Worm (Caenorhabditis elegans): Measurements from ENCODE around the gene daf-9.

daf-9 gene

DNA sequence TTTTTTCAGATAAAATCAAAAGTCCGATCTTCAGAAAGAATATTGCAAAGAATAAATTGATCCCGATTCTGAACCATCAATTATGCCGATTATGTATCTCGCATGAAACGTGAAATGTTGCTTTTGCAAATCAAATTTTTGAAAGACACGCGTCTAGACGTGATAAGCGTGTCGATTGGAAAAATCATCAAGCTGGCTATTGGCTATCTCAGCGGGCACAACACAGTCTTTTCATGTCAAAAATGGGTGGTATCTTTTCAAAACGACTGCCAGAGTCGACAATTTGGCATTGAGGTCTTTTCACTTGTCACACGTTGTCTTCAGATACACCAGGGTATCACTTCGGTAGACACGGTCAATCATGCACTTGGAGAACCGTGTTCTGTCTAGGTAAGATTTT, at the start of gene daf-9:
daf-9 (plus strand) TSS at position 301 of the 400 bp plus-strand sequence.
- TF ChIP-seq hmg-4 (GFP tag; optimal IDR thresholded peaks at IDR 0.05) = no peak
- no peak for TF ChIP-seq hnd-1 (tag; optimal IDR thresholded peaks at IDR 0.05)
- no peak for TF ChIP-seq sea-1 (GFP tag; conservative IDR thresholded peaks at IDR 0.05)
- no peak for TF ChIP-seq tra-4 (tag; optimal IDR thresholded peaks at IDR 0.05)
- no peak for TF ChIP-seq B0310.2 (tag; optimal IDR thresholded peaks at IDR 0.05)
- no peak for TF ChIP-seq tbx-11 (GFP tag; IDR thresholded peaks at IDR 0.05)
- no peak for TF ChIP-seq ets-7 (tag; optimal IDR thresholded peaks at IDR 0.05)
- no peak for TF ChIP-seq scrt-1 (GFP tag; IDR thresholded peaks at IDR 0.05)
- TF ChIP-seq aly-1 (tag; optimal IDR thresholded peaks at IDR 0.05) = no peak
- no peak for TF ChIP-seq F13C5.2 (tag; optimal IDR thresholded peaks at IDR 0.05)
- no peak for TF ChIP-seq flt-1 (GFP tag; IDR thresholded peaks at IDR 0.05)
- TF ChIP-seq pes-1 (GFP tag; IDR thresholded peaks at IDR 0.05) = no peak
- no peak for TF ChIP-seq ceh-13 (GFP tag; optimal IDR thresholded peaks at IDR 0.05)
- no peak for TF ChIP-seq hmbx-1 (tag; optimal IDR thresholded peaks at IDR 0.05)

DNA sequence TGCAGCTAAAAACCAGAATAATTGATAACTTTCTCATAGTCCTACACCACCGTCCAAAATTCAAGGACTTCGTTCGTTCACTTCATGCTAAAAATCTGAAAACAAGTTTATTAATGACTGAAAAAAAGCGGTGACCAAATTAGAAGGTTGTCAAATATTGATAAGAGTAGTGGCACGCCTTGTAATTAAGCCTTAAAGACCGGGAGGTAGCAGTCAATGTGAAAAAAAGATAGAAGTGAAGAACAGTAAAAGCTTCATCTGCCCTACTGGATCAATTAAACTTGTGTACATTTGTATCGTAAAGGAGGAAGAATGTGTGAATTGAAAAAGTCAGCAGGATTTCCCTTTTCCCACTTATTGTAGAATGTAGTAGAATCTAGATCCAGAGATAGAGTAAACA, 46.3 kb upstream of the daf-9 start, which contains the start of gene tag-275:
tag-275 (minus strand) TSS at position 101 of the 400 bp plus-strand sequence.
- TF ChIP-seq tra-4 (tag; optimal IDR thresholded peaks at IDR 0.05) (no peak), ama-1 (optimal IDR thresholded peaks at IDR 0.05) (no peak), hmbx-1 (tag; optimal IDR thresholded peaks at IDR 0.05) (no peak), ets-7 (tag; optimal IDR thresholded peaks at IDR 0.05) (no peak), hmg-4 (GFP tag; optimal IDR thresholded peaks at IDR 0.05) (no peak), tbx-11 (GFP tag; IDR thresholded peaks at IDR 0.05) (no peak), ceh-36 (tag; optimal IDR thresholded peaks at IDR 0.05) (no peak), tbx-37 (GFP tag; conservative IDR thresholded peaks at IDR 0.05) (no peak), B0310.2 (tag; optimal IDR thresholded peaks at IDR 0.05) (no peak), sea-1 (GFP tag; conservative IDR thresholded peaks at IDR 0.05) (no peak), ceh-13 (GFP tag; optimal IDR thresholded peaks at IDR 0.05) (no peak), hnd-1 (tag; optimal IDR thresholded peaks at IDR 0.05) (no peak), F13C5.2 (tag; optimal IDR thresholded peaks at IDR 0.05) (no peak), scrt-1 (GFP tag; IDR thresholded peaks at IDR 0.05) (no peak), pes-1 (GFP tag; IDR thresholded peaks at IDR 0.05) (no peak)

DNA sequence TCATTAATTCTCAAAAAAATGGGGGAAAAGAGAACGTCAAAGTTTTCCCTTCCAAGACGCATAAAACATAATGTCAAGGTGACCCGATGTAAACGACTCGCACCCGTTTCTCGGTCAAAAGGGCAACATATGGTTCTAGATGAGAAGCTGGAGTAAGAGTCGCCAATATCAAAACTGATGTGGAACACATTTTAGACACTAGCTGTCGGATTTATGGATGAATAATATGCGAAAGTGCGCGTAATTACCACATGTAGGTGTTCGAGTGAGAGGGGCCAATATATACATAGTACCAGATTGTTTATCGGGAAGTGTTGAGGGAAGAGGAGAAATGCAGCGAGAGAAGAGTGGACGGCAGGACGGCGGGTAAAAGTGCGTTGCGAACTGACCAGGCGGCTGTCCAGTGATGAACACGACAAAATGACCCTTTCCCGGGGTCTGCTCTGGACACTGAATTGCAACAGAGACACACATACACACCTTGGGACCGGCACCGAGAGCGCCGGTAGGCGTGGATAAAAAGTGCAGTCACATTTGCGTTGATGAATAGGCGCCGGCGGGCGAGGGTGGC, 45.7 kb upstream of the daf-9 start:
- TF ChIP-seq hmg-4 (GFP tag; optimal IDR thresholded peaks at IDR 0.05) = peak; percentile 43
- no peak for TF ChIP-seq ceh-36 (tag; optimal IDR thresholded peaks at IDR 0.05)
- TF ChIP-seq F13C5.2 (tag; optimal IDR thresholded peaks at IDR 0.05) = peak; percentile 40
- TF ChIP-seq tra-4 (tag; optimal IDR thresholded peaks at IDR 0.05) = no peak
- no peak for TF ChIP-seq aly-1 (tag; optimal IDR thresholded peaks at IDR 0.05)
- TF ChIP-seq ama-1 (optimal IDR thresholded peaks at IDR 0.05) = no peak
- no peak for TF ChIP-seq pes-1 (GFP tag; IDR thresholded peaks at IDR 0.05)
- no peak for TF ChIP-seq tbx-11 (GFP tag; IDR thresholded peaks at IDR 0.05)
- no peak for TF ChIP-seq tbx-37 (GFP tag; conservative IDR thresholded peaks at IDR 0.05)
- no peak for TF ChIP-seq flt-1 (GFP tag; IDR thresholded peaks at IDR 0.05)
- TF ChIP-seq hmbx-1 (tag; optimal IDR thresholded peaks at IDR 0.05) = no peak
- TF ChIP-seq ets-7 (tag; optimal IDR thresholded peaks at IDR 0.05) = no peak
- no peak for TF ChIP-seq hnd-1 (tag; optimal IDR thresholded peaks at IDR 0.05)
- 0 out of 2 replicates have a peak, but pooled peaks have one; percentile 47 for TF ChIP-seq scrt-1 (GFP tag; IDR thresholded peaks at IDR 0.05)
- no peak for TF ChIP-seq ceh-13 (GFP tag; optimal IDR thresholded peaks at IDR 0.05)
- 0 out of 2 replicates have a peak, but pooled peaks have one; percentile 28 for TF ChIP-seq sea-1 (GFP tag; conservative IDR thresholded peaks at IDR 0.05)

DNA sequence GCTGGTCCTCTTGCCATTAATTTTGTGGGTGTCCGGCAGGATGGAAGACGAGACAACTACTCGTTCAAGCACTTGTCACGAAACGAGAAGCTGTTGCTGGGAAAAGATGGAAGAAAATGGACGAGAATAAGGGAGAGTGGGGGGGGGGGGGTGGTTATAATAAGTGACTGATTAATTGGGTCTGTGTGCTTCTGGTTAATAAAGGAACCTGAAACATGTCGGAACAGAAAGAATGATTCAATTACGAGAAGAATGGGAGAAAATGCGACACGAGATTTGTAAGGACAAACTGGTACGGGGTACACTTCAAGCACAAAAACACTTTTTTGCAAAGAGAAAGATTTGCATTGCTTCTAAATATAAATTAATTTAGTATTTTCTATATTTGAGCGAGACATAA, 41.3 kb upstream of the daf-9 start:
- TF ChIP-seq hnd-1 (tag; optimal IDR thresholded peaks at IDR 0.05) = no peak
- no peak for TF ChIP-seq ama-1 (optimal IDR thresholded peaks at IDR 0.05)
- no peak for TF ChIP-seq tbx-11 (GFP tag; IDR thresholded peaks at IDR 0.05)
- no peak for TF ChIP-seq B0310.2 (tag; optimal IDR thresholded peaks at IDR 0.05)

- TF ChIP-seq B0310.2 (tag; optimal IDR thresholded peaks at IDR 0.05) (no peak), hmg-4 (GFP tag; optimal IDR thresholded peaks at IDR 0.05) (no peak), tbx-11 (GFP tag; IDR thresholded peaks at IDR 0.05) (no peak), F13C5.2 (tag; optimal IDR thresholded peaks at IDR 0.05) (no peak), ets-7 (tag; optimal IDR thresholded peaks at IDR 0.05) (no peak), sea-1 (GFP tag; conservative IDR thresholded peaks at IDR 0.05) (no peak), tbx-37 (GFP tag; conservative IDR thresholded peaks at IDR 0.05) (no peak), tra-4 (tag; optimal IDR thresholded peaks at IDR 0.05) (no peak), ama-1 (optimal IDR thresholded peaks at IDR 0.05) (no peak)
Measured at ce11 chrX:6157411-6157916, 39.3 kb upstream of the daf-9 start.

DNA sequence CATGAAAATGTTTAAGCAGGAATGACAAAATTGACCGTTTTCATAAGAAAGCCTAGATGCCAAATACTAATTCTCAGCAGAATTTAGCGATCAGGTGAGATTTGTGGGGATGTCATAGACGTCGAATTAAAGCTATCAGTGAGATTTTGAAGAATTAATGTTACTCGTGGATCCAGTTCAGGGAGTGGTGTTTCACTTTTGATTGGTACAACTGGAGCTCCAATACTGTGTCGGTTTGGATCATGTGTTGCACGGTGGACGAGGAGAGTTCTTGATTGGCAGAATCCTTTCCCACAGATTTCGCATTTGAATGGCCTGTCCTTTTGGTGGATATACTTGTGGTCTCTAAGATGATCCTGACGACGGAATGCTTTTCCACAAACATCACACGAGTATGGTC, 37.2 kb upstream of the daf-9 start:
- TF ChIP-seq tbx-11 (GFP tag; IDR thresholded peaks at IDR 0.05) = no peak
- no peak for TF ChIP-seq B0310.2 (tag; optimal IDR thresholded peaks at IDR 0.05)
- TF ChIP-seq hmbx-1 (tag; optimal IDR thresholded peaks at IDR 0.05) = no peak
- TF ChIP-seq ceh-36 (tag; optimal IDR thresholded peaks at IDR 0.05) = no peak
- no peak for TF ChIP-seq sea-1 (GFP tag; conservative IDR thresholded peaks at IDR 0.05)
- TF ChIP-seq pes-1 (GFP tag; IDR thresholded peaks at IDR 0.05) = no peak
- TF ChIP-seq F13C5.2 (tag; optimal IDR thresholded peaks at IDR 0.05) = no peak
- TF ChIP-seq hmg-4 (GFP tag; optimal IDR thresholded peaks at IDR 0.05) = no peak
- no peak for TF ChIP-seq ama-1 (optimal IDR thresholded peaks at IDR 0.05)
- no peak for TF ChIP-seq ets-7 (tag; optimal IDR thresholded peaks at IDR 0.05)
- no peak for TF ChIP-seq hnd-1 (tag; optimal IDR thresholded peaks at IDR 0.05)
- no peak for TF ChIP-seq tra-4 (tag; optimal IDR thresholded peaks at IDR 0.05)
- TF ChIP-seq aly-1 (tag; optimal IDR thresholded peaks at IDR 0.05) = no peak
- TF ChIP-seq ceh-13 (GFP tag; optimal IDR thresholded peaks at IDR 0.05) = no peak
- TF ChIP-seq flt-1 (GFP tag; IDR thresholded peaks at IDR 0.05) = no peak
- no peak for TF ChIP-seq scrt-1 (GFP tag; IDR thresholded peaks at IDR 0.05)
- no peak for TF ChIP-seq tbx-37 (GFP tag; conservative IDR thresholded peaks at IDR 0.05)

DNA sequence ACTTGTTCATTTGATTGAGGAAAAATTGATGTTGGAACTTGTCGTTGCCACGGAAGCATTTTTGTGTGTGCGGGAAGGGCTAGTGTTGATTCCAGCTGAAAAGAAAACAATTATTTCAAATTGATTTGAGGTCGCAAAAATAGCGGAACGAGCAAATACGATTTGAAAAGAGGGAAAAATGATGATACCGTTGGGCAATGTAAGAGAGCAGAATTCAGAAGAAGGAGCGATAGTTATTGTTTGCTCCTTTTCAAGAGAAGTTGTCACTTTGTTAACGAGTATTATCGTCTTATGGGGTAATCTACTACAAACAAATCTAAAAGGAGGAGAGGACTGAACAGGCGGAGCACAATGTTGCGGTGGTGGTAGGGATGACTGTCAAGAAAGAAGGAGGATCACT, 36.3 kb upstream of the daf-9 start, which contains the start of gene odd-2:
odd-2 (minus strand) TSS at position 101 of the 400 bp plus-strand sequence.
- TF ChIP-seq F13C5.2 (tag; optimal IDR thresholded peaks at IDR 0.05) (no peak), ama-1 (optimal IDR thresholded peaks at IDR 0.05) (no peak), B0310.2 (tag; optimal IDR thresholded peaks at IDR 0.05) (no peak), scrt-1 (GFP tag; IDR thresholded peaks at IDR 0.05) (no peak), hnd-1 (tag; optimal IDR thresholded peaks at IDR 0.05) (no peak), pes-1 (GFP tag; IDR thresholded peaks at IDR 0.05) (no peak), tra-4 (tag; optimal IDR thresholded peaks at IDR 0.05) (no peak)
